In genomic region chr2L:1135495-1135894, dm6 we compare ENCODE assay signal across 4 fruit fly cellular contexts.
A peak's percentile ranks its signal among the peaks of the same experiment; 100 is the strongest.
TF ChIP-seq lines count a peak whose summit lies in the region.

No protein-coding gene starts in this region.

- TF ChIP-seq CTCF in whole organism, embryonic (GFP tag; optimal IDR thresholded peaks at IDR 0.05; lab: Kevin White, UChicago): no peak

TF ChIP-seq in whole organism, adult, 20 proteins besides CTCF, POLR2A, EP300 and RAD21:
- TF ChIP-seq tj (GFP tag; optimal IDR thresholded peaks at IDR 0.05; lab: Kevin White, UChicago): no peak
- peak; percentile 58 for TF ChIP-seq CG11617 (GFP tag; optimal IDR thresholded peaks at IDR 0.05; lab: Kevin White, UChicago)
- TF ChIP-seq CG12768 (GFP tag; optimal IDR thresholded peaks at IDR 0.05; lab: Kevin White, UChicago): peak; percentile 39
- peak; percentile 1 for TF ChIP-seq toe (GFP tag; optimal IDR thresholded peaks at IDR 0.05; lab: Kevin White, UChicago)
- no peak for TF ChIP-seq bab1 (GFP tag; optimal IDR thresholded peaks at IDR 0.05; lab: Kevin White, UChicago)
- TF ChIP-seq kay (GFP tag; lab: Kevin White, UChicago; ENCODE audit: borderline replicate concordance): no peak
- no peak for TF ChIP-seq ovo (GFP tag; optimal IDR thresholded peaks at IDR 0.05; lab: Kevin White, UChicago)
- TF ChIP-seq CG7101 (tag; optimal IDR thresholded peaks at IDR 0.05; lab: Kevin White, UChicago): peak; percentile 29
- no peak for TF ChIP-seq cnc (optimal IDR thresholded peaks at IDR 0.05; lab: Kevin White, UChicago)
- no peak for TF ChIP-seq Crg-1 (GFP tag; optimal IDR thresholded peaks at IDR 0.05; lab: Kevin White, UChicago)
- TF ChIP-seq Clk (GFP tag; optimal IDR thresholded peaks at IDR 0.05; lab: Kevin White, UChicago): no peak
- TF ChIP-seq Mnt (GFP tag; optimal IDR thresholded peaks at IDR 0.05; lab: Kevin White, UChicago): no peak
- no peak for TF ChIP-seq cic (GFP tag; optimal IDR thresholded peaks at IDR 0.05; lab: Kevin White, UChicago)
- TF ChIP-seq CG1620 (GFP tag; optimal IDR thresholded peaks at IDR 0.05; lab: Kevin White, UChicago): no peak
- peak; percentile 69 for TF ChIP-seq CG7045 (GFP tag; optimal IDR thresholded peaks at IDR 0.05; lab: Kevin White, UChicago)
- TF ChIP-seq Hr96 (GFP tag; optimal IDR thresholded peaks at IDR 0.05; lab: Kevin White, UChicago): no peak
- peak; percentile 54 for TF ChIP-seq CG33017 (tag; optimal IDR thresholded peaks at IDR 0.05; lab: Kevin White, UChicago)
- TF ChIP-seq CG14711 (tag; optimal IDR thresholded peaks at IDR 0.05; lab: Kevin White, UChicago): peak; percentile 30
- TF ChIP-seq CG5204 (GFP tag; optimal IDR thresholded peaks at IDR 0.05; lab: Kevin White, UChicago): no peak
- no peak for TF ChIP-seq pad (GFP tag; optimal IDR thresholded peaks at IDR 0.05; lab: Kevin White, UChicago)
TF ChIP-seq in whole organism, adult: peak in this region for 7.

TF ChIP-seq in whole organism, embryonic, 481 proteins besides CTCF, POLR2A, EP300 and RAD21 (continues in another document):
- TF ChIP-seq odd (GFP tag; optimal IDR thresholded peaks at IDR 0.05; lab: Kevin White, UChicago) (no peak), CG13287 (GFP tag; IDR thresholded peaks at IDR 0.05; lab: Robert Waterston, UW; ENCODE audit: partially characterized antibody) (no peak), dpn (GFP tag; optimal IDR thresholded peaks at IDR 0.05; lab: Kevin White, UChicago) (no peak), CoRest (tag; optimal IDR thresholded peaks at IDR 0.05; lab: Kevin White, UChicago) (peak; percentile 15), CG3281 (GFP tag; optimal IDR thresholded peaks at IDR 0.05; lab: Kevin White, UChicago) (peak; percentile 47), CG9609 (GFP tag; optimal IDR thresholded peaks at IDR 0.05; lab: Kevin White, UChicago) (no peak), Bteb2 (GFP tag; optimal IDR thresholded peaks at IDR 0.05; lab: Kevin White, UChicago) (no peak), CG10267 (tag; optimal IDR thresholded peaks at IDR 0.05; lab: Kevin White, UChicago) (no peak), Deaf1 (tag; optimal IDR thresholded peaks at IDR 0.05; lab: Kevin White, UChicago) (peak; percentile 11), trem (tag; optimal IDR thresholded peaks at IDR 0.05; lab: Kevin White, UChicago) (no peak), caup (GFP tag; optimal IDR thresholded peaks at IDR 0.05; lab: Kevin White, UChicago; ENCODE audit: severe bottlenecking) (peak; percentile 26), grau (tag; optimal IDR thresholded peaks at IDR 0.05; lab: Kevin White, UChicago) (peak; percentile 36), gem (tag; optimal IDR thresholded peaks at IDR 0.05; lab: Kevin White, UChicago) (peak; percentile 65), Mad (GFP tag; optimal IDR thresholded peaks at IDR 0.05; lab: Kevin White, UChicago) (no peak), kni (GFP tag; optimal IDR thresholded peaks at IDR 0.05; lab: Kevin White, UChicago) (no peak), PHDP (tag; optimal IDR thresholded peaks at IDR 0.05; lab: Kevin White, UChicago) (peak; percentile 35), ci (GFP tag; IDR thresholded peaks at IDR 0.05; lab: Robert Waterston, UW) (no peak), lab (GFP tag; optimal IDR thresholded peaks at IDR 0.05; lab: Kevin White, UChicago) (peak; percentile 62), Myb (GFP tag; optimal IDR thresholded peaks at IDR 0.05; lab: Kevin White, UChicago) (no peak), CG10543 (GFP tag; optimal IDR thresholded peaks at IDR 0.05; lab: Kevin White, UChicago) (no peak), CG10209 (GFP tag; optimal IDR thresholded peaks at IDR 0.05; lab: Kevin White, UChicago) (peak; percentile 31), Bgb (GFP tag; IDR thresholded peaks at IDR 0.05; lab: Robert Waterston, UW; ENCODE audit: partially characterized antibody) (no peak), NfI (GFP tag; optimal IDR thresholded peaks at IDR 0.05; lab: Kevin White, UChicago) (peak; percentile 18), Jarid2 (GFP tag; optimal IDR thresholded peaks at IDR 0.05; lab: Kevin White, UChicago) (no peak), CG2120 (GFP tag; optimal IDR thresholded peaks at IDR 0.05; lab: Kevin White, UChicago) (peak; percentile 42)

TF ChIP-seq in whole organism, prepupa, 60 proteins besides CTCF, POLR2A, EP300 and RAD21 (continues in another document):
- TF ChIP-seq Ets96B (tag; optimal IDR thresholded peaks at IDR 0.05; lab: Kevin White, UChicago) (peak; percentile 28), topi (GFP tag; optimal IDR thresholded peaks at IDR 0.05; lab: Kevin White, UChicago) (no peak), Eip78C (GFP tag; lab: Kevin White, UChicago) (peak; percentile 51), dac (GFP tag; optimal IDR thresholded peaks at IDR 0.05; lab: Kevin White, UChicago) (no peak), Gug (GFP tag; IDR thresholded peaks at IDR 0.05; lab: Robert Waterston, UW) (no peak), CG6276 (GFP tag; optimal IDR thresholded peaks at IDR 0.05; lab: Kevin White, UChicago) (peak; percentile 34), Lpt (GFP tag; optimal IDR thresholded peaks at IDR 0.05; lab: Kevin White, UChicago) (no peak), CG6792 (GFP tag; optimal IDR thresholded peaks at IDR 0.05; lab: Kevin White, UChicago) (no peak), achi (GFP tag; optimal IDR thresholded peaks at IDR 0.05; lab: Kevin White, UChicago) (peak; percentile 25), Sox15 (GFP tag; optimal IDR thresholded peaks at IDR 0.05; lab: Kevin White, UChicago) (no peak), CG3032 (tag; optimal IDR thresholded peaks at IDR 0.05; lab: Kevin White, UChicago) (no peak), cyc (GFP tag; optimal IDR thresholded peaks at IDR 0.05; lab: Kevin White, UChicago) (no peak), fd85E (GFP tag; optimal IDR thresholded peaks at IDR 0.05; lab: Kevin White, UChicago) (no peak), acj6 (GFP tag; optimal IDR thresholded peaks at IDR 0.05; lab: Kevin White, UChicago) (peak; percentile 31), CG8119 (GFP tag; IDR thresholded peaks at IDR 0.05; lab: Robert Waterston, UW) (peak; percentile 43; the same call in 1 of the 3 replicates), fkh (GFP tag; optimal IDR thresholded peaks at IDR 0.05; lab: Kevin White, UChicago) (no peak), CG32006 (GFP tag; optimal IDR thresholded peaks at IDR 0.05; lab: Kevin White, UChicago) (peak; percentile 57), eg (GFP tag; IDR thresholded peaks at IDR 0.05; lab: Robert Waterston, UW) (0 out of 3 replicates have a peak, but pooled peaks have one; percentile 30), Eip75B (GFP tag; optimal IDR thresholded peaks at IDR 0.05; lab: Kevin White, UChicago) (no peak), pdm3 (GFP tag; optimal IDR thresholded peaks at IDR 0.05; lab: Kevin White, UChicago) (no peak), CG8632 (GFP tag; optimal IDR thresholded peaks at IDR 0.05; lab: Kevin White, UChicago) (peak; percentile 26), CG10631 (GFP tag; optimal IDR thresholded peaks at IDR 0.05; lab: Kevin White, UChicago) (peak; percentile 37), vri (GFP tag; optimal IDR thresholded peaks at IDR 0.05; lab: Kevin White, UChicago) (no peak), CG11762 (GFP tag; optimal IDR thresholded peaks at IDR 0.05; lab: Kevin White, UChicago; ENCODE audit: insufficient read depth) (no peak), net (GFP tag; optimal IDR thresholded peaks at IDR 0.05; lab: Kevin White, UChicago) (no peak), OdsH (GFP tag; optimal IDR thresholded peaks at IDR 0.05; lab: Kevin White, UChicago) (peak; percentile 28), CG16779 (tag; optimal IDR thresholded peaks at IDR 0.05; lab: Kevin White, UChicago) (no peak)

TF ChIP-seq in whole organism, pupa, 21 proteins besides CTCF, POLR2A, EP300 and RAD21:
- no peak for TF ChIP-seq CG13204 (GFP tag; optimal IDR thresholded peaks at IDR 0.05; lab: Kevin White, UChicago)
- no peak for TF ChIP-seq Snoo (tag; optimal IDR thresholded peaks at IDR 0.05; lab: Kevin White, UChicago)
- TF ChIP-seq Pif1B (GFP tag; optimal IDR thresholded peaks at IDR 0.05; lab: Kevin White, UChicago): no peak
- peak; percentile 36 for TF ChIP-seq CG8159 (tag; optimal IDR thresholded peaks at IDR 0.05; lab: Kevin White, UChicago)
- no peak for TF ChIP-seq CG17806 (tag; optimal IDR thresholded peaks at IDR 0.05; lab: Kevin White, UChicago)
- no peak for TF ChIP-seq EcR (GFP tag; optimal IDR thresholded peaks at IDR 0.05; lab: Kevin White, UChicago)
- TF ChIP-seq CG15710 (tag; optimal IDR thresholded peaks at IDR 0.05; lab: Kevin White, UChicago): peak; percentile 25
- TF ChIP-seq CG9948 (tag; optimal IDR thresholded peaks at IDR 0.05; lab: Kevin White, UChicago): peak; percentile 29
- no peak for TF ChIP-seq D1 (tag; optimal IDR thresholded peaks at IDR 0.05; lab: Kevin White, UChicago)
- no peak for TF ChIP-seq CG12605 (GFP tag; IDR thresholded peaks at IDR 0.05; lab: Robert Waterston, UW)
- no peak for TF ChIP-seq CG8301 (tag; optimal IDR thresholded peaks at IDR 0.05; lab: Kevin White, UChicago)
- no peak for TF ChIP-seq rn (GFP tag; IDR thresholded peaks at IDR 0.05; lab: Robert Waterston, UW)
- no peak for TF ChIP-seq CG10348 (GFP tag; IDR thresholded peaks at IDR 0.05; lab: Robert Waterston, UW)
- TF ChIP-seq gl (tag; optimal IDR thresholded peaks at IDR 0.05; lab: Kevin White, UChicago): no peak
- no peak for TF ChIP-seq Pif1A (GFP tag; optimal IDR thresholded peaks at IDR 0.05; lab: Kevin White, UChicago)
- no peak for TF ChIP-seq CG32121 (GFP tag; IDR thresholded peaks at IDR 0.05; lab: Robert Waterston, UW)
- TF ChIP-seq CG34367 (tag; optimal IDR thresholded peaks at IDR 0.05; lab: Kevin White, UChicago): no peak
- no peak for TF ChIP-seq fd96Ca (GFP tag; IDR thresholded peaks at IDR 0.05; lab: Robert Waterston, UW)
- peak; percentile 29 for TF ChIP-seq CG14655 (GFP tag; optimal IDR thresholded peaks at IDR 0.05; lab: Kevin White, UChicago)
- no peak for TF ChIP-seq Ets98B (GFP tag; IDR thresholded peaks at IDR 0.05; lab: Robert Waterston, UW)
- TF ChIP-seq CG4496 (GFP tag; IDR thresholded peaks at IDR 0.05; lab: Robert Waterston, UW): no peak
